Fruit fly (Drosophila melanogaster) whole organism, pupa: Measurements from ENCODE around the gene CG13051.

Experiments used
- CG10348 ChIP-seq: fragments of 200-800 bp; sonication (Bioruptor generic); IDR thresholded peaks from 2 replicates; pipeline ENCODE4 v1.3.6; 2022; ENCODE audit warnings: missing biosample characterization, missing genetic modification characterization
- CG12605 ChIP-seq: fragments of 200-800 bp; sonication (Bioruptor generic); IDR thresholded peaks from 2 replicates; pipeline ENCODE4 v1.3.6; 2022; ENCODE audit warnings: missing biosample characterization, missing genetic modification characterization
- CG13204 ChIP-seq: fragments of 200-800 bp; sonication (Bioruptor generic); optimal IDR thresholded peaks from 2 replicates; lab custom pipeline; 2018; ENCODE audit warnings: missing biosample characterization, mild to moderate bottlenecking, missing genetic modification characterization, moderate library complexity
- CG14655 ChIP-seq: fragments of 200-800 bp; sonication (Bioruptor generic); optimal IDR thresholded peaks from 3 replicates; lab custom pipeline; 2017; ENCODE audit warnings: mild to moderate bottlenecking, missing biosample characterization, missing genetic modification reagents, missing genetic modification characterization
- CG15710 ChIP-seq: fragments of 200-800 bp; sonication (Bioruptor generic); optimal IDR thresholded peaks from 2 replicates; lab custom pipeline; 2018; ENCODE audit warnings: missing biosample characterization, mild to moderate bottlenecking, missing genetic modification characterization, moderate library complexity
- CG17806 ChIP-seq: fragments of 200-800 bp; sonication (Bioruptor generic); optimal IDR thresholded peaks from 2 replicates; lab custom pipeline; 2018; ENCODE audit warnings: missing biosample characterization, mild to moderate bottlenecking, missing genetic modification characterization, moderate library complexity
- CG32121 ChIP-seq: fragments of 200-800 bp; sonication (Bioruptor generic); IDR thresholded peaks from 2 replicates; pipeline ENCODE4 v1.3.6; 2022; ENCODE audit warnings: missing biosample characterization, missing genetic modification characterization
- CG34367 ChIP-seq: fragments of 200-800 bp; sonication (Bioruptor generic); optimal IDR thresholded peaks from 2 replicates; lab custom pipeline; 2018; ENCODE audit warnings: missing biosample characterization, mild to moderate bottlenecking, missing genetic modification characterization
- CG4496 ChIP-seq: fragments of 200-800 bp; sonication (Bioruptor generic); IDR thresholded peaks from 3 replicates; pipeline ENCODE4 v1.3.6; 2022; ENCODE audit warnings: missing biosample characterization, missing genetic modification characterization
- CG8159 ChIP-seq: fragments of 200-800 bp; sonication (Bioruptor generic); optimal IDR thresholded peaks from 3 replicates; lab custom pipeline; 2018; ENCODE audit warnings: missing biosample characterization, mild to moderate bottlenecking, missing genetic modification characterization, moderate library complexity
- CG8301 ChIP-seq: fragments of 200-800 bp; sonication (Bioruptor generic); optimal IDR thresholded peaks from 2 replicates; lab custom pipeline; 2018; ENCODE audit warnings: missing biosample characterization, mild to moderate bottlenecking, missing genetic modification characterization
- CG9948 ChIP-seq: fragments of 200-800 bp; sonication (Bioruptor generic); optimal IDR thresholded peaks from 2 replicates; lab custom pipeline; 2018; ENCODE audit warnings: missing biosample characterization, mild to moderate bottlenecking, missing genetic modification characterization, moderate library complexity
- D1 ChIP-seq: fragments of 200-800 bp; sonication (Bioruptor generic); optimal IDR thresholded peaks from 2 replicates; lab custom pipeline; 2018; ENCODE audit warnings: missing biosample characterization, mild to moderate bottlenecking, missing genetic modification characterization, moderate library complexity
- EcR ChIP-seq: fragments of 200-800 bp; sonication (Bioruptor generic); optimal IDR thresholded peaks from 3 replicates; lab custom pipeline; 2019; ENCODE audit warnings: missing biosample characterization, missing genetic modification characterization, mild to moderate bottlenecking, moderate library complexity, missing genetic modification reagents
- Ets98B ChIP-seq: fragments of 200-800 bp; sonication (Bioruptor generic); IDR thresholded peaks from 2 replicates; pipeline ENCODE4 v1.3.6; 2022; ENCODE audit warnings: missing biosample characterization, missing genetic modification characterization
- Pif1A ChIP-seq: fragments of 200-800 bp; sonication (Bioruptor generic); optimal IDR thresholded peaks from 3 replicates; lab custom pipeline; 2016; ENCODE audit warnings: missing biosample characterization, missing genetic modification characterization
- Pif1B ChIP-seq: fragments of 200-800 bp; sonication (Bioruptor generic); optimal IDR thresholded peaks from 3 replicates; lab custom pipeline; 2016; ENCODE audit warnings: missing biosample characterization, missing genetic modification characterization
- Snoo ChIP-seq: fragments of 200-800 bp; sonication (Bioruptor generic); optimal IDR thresholded peaks from 3 replicates; lab custom pipeline; 2017; ENCODE audit warnings: missing biosample characterization, mild to moderate bottlenecking, missing genetic modification characterization, inconsistent platforms
- fd96Ca ChIP-seq: fragments of 200-800 bp; sonication (Bioruptor generic); IDR thresholded peaks from 3 replicates; pipeline ENCODE4 v1.3.6; 2022; ENCODE audit warnings: missing biosample characterization, missing genetic modification characterization
- gl ChIP-seq: fragments of 200-800 bp; sonication (Bioruptor generic); optimal IDR thresholded peaks from 2 replicates; lab custom pipeline; 2018; ENCODE audit warnings: missing biosample characterization, mild to moderate bottlenecking, missing genetic modification characterization
- rn ChIP-seq: fragments of 200-800 bp; sonication (Bioruptor generic); IDR thresholded peaks from 2 replicates; pipeline ENCODE4 v1.3.6; 2022; ENCODE audit warnings: missing biosample characterization, missing genetic modification characterization

Gene CG13051

DNA sequence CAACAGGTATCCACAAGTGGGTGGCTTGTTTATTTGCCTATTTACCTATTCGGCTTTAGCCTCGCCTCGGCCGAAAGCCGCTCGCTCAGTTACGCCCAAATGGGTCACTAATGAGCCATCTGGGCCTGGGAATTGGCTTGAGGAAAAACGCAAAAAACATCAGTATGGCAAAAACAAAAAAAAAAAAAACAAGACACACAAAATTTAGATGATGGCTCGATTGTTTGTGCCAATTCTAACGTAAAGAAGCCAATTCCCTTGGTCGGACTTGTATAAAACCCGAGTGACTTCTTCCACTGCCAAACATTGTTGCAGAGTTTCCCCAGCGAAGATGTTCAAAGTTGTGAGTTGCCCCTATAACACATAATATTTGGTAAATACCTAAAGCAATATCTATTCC lies 36.3 kb upstream of the CG13051 start, which contains the start of gene CG4982:
CG4982 (plus strand) TSS at position 301 of the 400 bp plus-strand sequence.
- TF ChIP-seq CG4496 (no peak), EcR (GFP tag; lab: Kevin White, UChicago) (no peak), Snoo (tag; lab: Kevin White, UChicago) (no peak), CG14655 (GFP tag; lab: Kevin White, UChicago) (no peak), Pif1B (GFP tag; lab: Kevin White, UChicago) (no peak), CG8301 (tag; lab: Kevin White, UChicago) (no peak), rn (GFP tag; lab: Robert Waterston, UW) (no peak), fd96Ca (GFP tag; lab: Robert Waterston, UW) (no peak), Ets98B (GFP tag; lab: Robert Waterston, UW) (no peak), CG32121 (GFP tag; lab: Robert Waterston, UW) (no peak), CG34367 (tag; lab: Kevin White, UChicago) (no peak), CG12605 (GFP tag; lab: Robert Waterston, UW) (no peak), CG9948 (tag; lab: Kevin White, UChicago) (no peak), CG8159 (tag; lab: Kevin White, UChicago) (no peak), CG17806 (tag; lab: Kevin White, UChicago) (no peak), gl (tag; lab: Kevin White, UChicago) (no peak), D1 (tag; lab: Kevin White, UChicago) (no peak), Pif1A (GFP tag; lab: Kevin White, UChicago) (no peak), CG13204 (GFP tag; lab: Kevin White, UChicago) (no peak)

DNA sequence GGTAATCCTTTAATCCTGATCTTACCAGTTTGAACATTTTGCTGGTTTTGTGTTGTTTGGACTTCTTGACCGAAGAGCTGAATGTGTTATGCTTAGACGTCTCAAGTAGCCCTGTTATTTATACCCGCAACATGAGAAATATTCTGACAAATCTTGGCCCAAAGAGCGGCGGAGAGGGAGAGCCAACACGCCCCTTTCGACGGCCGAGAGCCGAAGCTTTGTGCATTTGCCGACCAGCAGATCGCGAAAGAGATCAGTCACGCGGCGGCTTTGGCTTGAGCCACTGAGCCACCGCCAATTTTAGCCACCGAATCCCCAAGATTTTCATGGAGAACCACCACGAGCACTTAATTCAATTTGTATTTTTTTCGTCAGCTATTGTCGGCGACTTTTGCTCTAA lies 30.5 kb upstream of the CG13051 start, which contains the start of gene CG4962:
CG4962 (minus strand) TSS at position 101 of the 400 bp plus-strand sequence.
- no peak for TF ChIP-seq D1 (tag; lab: Kevin White, UChicago)
- TF ChIP-seq CG32121 (GFP tag; lab: Robert Waterston, UW), result no peak
- no peak for TF ChIP-seq CG8159 (tag; lab: Kevin White, UChicago)
- no peak for TF ChIP-seq CG13204 (GFP tag; lab: Kevin White, UChicago)
- no peak for TF ChIP-seq Ets98B (GFP tag; lab: Robert Waterston, UW)
- no peak for TF ChIP-seq Pif1B (GFP tag; lab: Kevin White, UChicago)
- no peak for TF ChIP-seq CG14655 (GFP tag; lab: Kevin White, UChicago)
- no peak for TF ChIP-seq gl (tag; lab: Kevin White, UChicago)
- TF ChIP-seq rn (GFP tag; lab: Robert Waterston, UW), result no peak
- no peak for TF ChIP-seq CG15710
- TF ChIP-seq CG34367 (tag; lab: Kevin White, UChicago), result no peak
- TF ChIP-seq CG17806 (tag; lab: Kevin White, UChicago), result no peak
- no peak for TF ChIP-seq CG8301 (tag; lab: Kevin White, UChicago)
- no peak for TF ChIP-seq Snoo (tag; lab: Kevin White, UChicago)

DNA sequence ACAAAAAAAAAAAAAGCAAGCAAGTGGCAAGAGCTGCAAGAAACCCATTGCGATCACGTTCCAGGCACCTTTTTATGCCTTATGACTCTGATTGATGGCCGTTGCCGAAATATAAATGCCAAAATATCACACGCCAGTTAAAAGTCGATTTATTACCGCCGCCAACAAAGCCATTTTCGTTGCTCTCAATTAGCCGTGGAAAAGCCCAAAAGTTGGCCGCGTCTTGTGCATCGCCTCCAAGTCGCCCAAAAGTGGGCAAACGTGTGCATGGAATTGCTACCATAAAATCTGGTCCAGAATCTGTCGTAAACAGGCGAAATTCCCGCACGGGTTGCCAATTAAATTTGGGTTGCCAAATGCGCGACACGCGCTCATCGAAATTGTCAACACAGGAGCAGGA lies 26.8 kb upstream of the CG13051 start:
- TF ChIP-seq CG14655 (GFP tag; lab: Kevin White, UChicago) (no peak), fd96Ca (GFP tag; lab: Robert Waterston, UW) (peak; percentile 19; the same call in 1 of the 3 replicates), CG8159 (tag; lab: Kevin White, UChicago) (no peak), rn (GFP tag; lab: Robert Waterston, UW) (no peak), CG9948 (tag; lab: Kevin White, UChicago) (no peak), D1 (tag; lab: Kevin White, UChicago) (no peak), CG10348 (GFP tag; lab: Robert Waterston, UW) (no peak), EcR (GFP tag; lab: Kevin White, UChicago) (no peak), CG34367 (tag; lab: Kevin White, UChicago) (no peak), gl (tag; lab: Kevin White, UChicago) (no peak), CG8301 (tag; lab: Kevin White, UChicago) (no peak), CG12605 (GFP tag; lab: Robert Waterston, UW) (no peak), CG13204 (GFP tag; lab: Kevin White, UChicago) (no peak), Pif1B (GFP tag; lab: Kevin White, UChicago) (no peak), Snoo (tag; lab: Kevin White, UChicago) (no peak), CG4496 (peak; percentile 13; the same call in 1 of the 3 replicates), CG32121 (GFP tag; lab: Robert Waterston, UW) (no peak), CG15710 (no peak), Ets98B (GFP tag; lab: Robert Waterston, UW) (peak; percentile 48), Pif1A (GFP tag; lab: Kevin White, UChicago) (no peak), CG17806 (tag; lab: Kevin White, UChicago) (no peak)

DNA sequence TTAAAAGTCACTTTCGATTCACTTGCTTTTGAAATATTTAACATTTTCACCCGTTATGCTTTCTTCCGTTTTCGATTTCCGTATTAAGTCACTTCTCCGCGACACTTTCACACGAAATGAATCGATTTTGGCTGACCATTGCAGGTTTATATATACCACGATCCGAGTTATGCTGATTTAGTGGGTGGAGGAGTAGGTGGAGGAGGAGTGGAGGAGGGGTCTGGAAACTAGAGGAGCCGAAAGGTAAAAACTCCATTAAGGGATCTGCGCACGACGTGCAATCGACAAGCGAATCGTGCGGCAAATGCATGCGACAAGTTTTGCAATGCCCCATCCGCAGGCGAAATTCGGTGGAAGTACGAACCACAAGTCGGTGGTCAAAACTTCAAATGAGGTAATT lies 25.9 kb upstream of the CG13051 start, which contains the start of gene CG13045:
CG13045 (minus strand) TSS at position 101 of the 400 bp plus-strand sequence.
- no peak for TF ChIP-seq CG9948 (tag; lab: Kevin White, UChicago)

DNA sequence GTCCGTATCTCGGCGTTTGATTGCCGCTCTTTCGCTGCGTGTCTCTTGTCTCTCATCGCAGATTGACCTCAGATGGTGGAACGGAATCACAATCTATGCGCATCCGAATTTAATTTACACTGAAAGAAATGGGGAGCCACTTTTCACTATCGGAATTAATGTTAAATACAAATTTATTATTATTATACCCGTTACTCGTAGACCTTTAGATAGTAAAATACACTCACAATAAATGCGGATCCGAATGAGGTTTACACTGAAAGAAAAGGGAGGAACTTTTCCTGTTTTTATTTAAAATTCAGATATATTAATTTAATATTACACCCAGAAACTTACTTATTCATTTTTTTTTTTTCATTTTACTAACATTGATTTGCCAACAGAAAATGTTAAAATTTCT lies 24.2 kb upstream of the CG13051 start:
- peak; percentile 22 for TF ChIP-seq CG17806 (tag; lab: Kevin White, UChicago)
- peak; percentile 10 for TF ChIP-seq CG8159 (tag; lab: Kevin White, UChicago)
- TF ChIP-seq CG15710, result peak; percentile 5
- TF ChIP-seq CG34367 (tag; lab: Kevin White, UChicago), result peak; percentile 3
- TF ChIP-seq CG32121 (GFP tag; lab: Robert Waterston, UW), result no peak
- peak; percentile 25 for TF ChIP-seq Pif1A (GFP tag; lab: Kevin White, UChicago)
- peak; percentile 52 for TF ChIP-seq CG14655 (GFP tag; lab: Kevin White, UChicago)
- TF ChIP-seq Snoo (tag; lab: Kevin White, UChicago), result no peak
- TF ChIP-seq CG9948 (tag; lab: Kevin White, UChicago), result peak; percentile 32
- TF ChIP-seq, all 21 proteins: peak for 7
